Fruit fly (Drosophila melanogaster) whole organism, embryonic: ENCODE results near the gene Vav.
A peak's percentile ranks its signal among the peaks of the same experiment; 100 is the strongest.

ENCODE experiments used
- BtbVII ChIP-seq: fragments of 200-800 bp; sonication (Bioruptor generic); optimal IDR thresholded peaks from 3 replicates; lab custom pipeline; 2017; ENCODE audit warnings: missing biosample characterization, mild to moderate bottlenecking, missing genetic modification characterization
- CG10565 ChIP-seq: fragments of 200-800 bp; sonication (Bioruptor generic); optimal IDR thresholded peaks from 3 replicates; lab custom pipeline; 2016; ENCODE audit warnings: missing biosample characterization, mild to moderate bottlenecking, missing genetic modification characterization
- CG14710 ChIP-seq: fragments of 200-800 bp; sonication (Bioruptor generic); optimal IDR thresholded peaks from 3 replicates; lab custom pipeline; 2019; ENCODE audit warnings: missing biosample characterization, mild to moderate bottlenecking, missing genetic modification characterization, moderate library complexity
- CG15073 ChIP-seq: fragments of 200-800 bp; sonication (Bioruptor generic); optimal IDR thresholded peaks from 2 replicates; lab custom pipeline; 2016; ENCODE audit warnings: missing biosample characterization, missing genetic modification characterization
- CG16813 ChIP-seq: fragments of 200-800 bp; sonication (Bioruptor generic); IDR thresholded peaks from 3 replicates; pipeline ENCODE4 v1.3.6; 2022; ENCODE audit warnings: missing biosample characterization, missing genetic modification characterization; ENCODE audit not compliant: partially characterized antibody
- CG2889 ChIP-seq: fragments of 200-800 bp; sonication (Bioruptor generic); IDR thresholded peaks from 3 replicates; pipeline ENCODE4 v1.3.6; 2022; ENCODE audit warnings: missing biosample characterization, missing genetic modification characterization
- CG3163 ChIP-seq: fragments of 200-800 bp; sonication (Bioruptor generic); optimal IDR thresholded peaks from 3 replicates; lab custom pipeline; 2016; ENCODE audit warnings: missing biosample characterization, missing genetic modification characterization
- CG43689 ChIP-seq: fragments of 200-800 bp; sonication (Bioruptor generic); IDR thresholded peaks from 2 replicates; pipeline ENCODE4 v1.3.6; 2022; ENCODE audit warnings: missing biosample characterization, missing genetic modification characterization
- CG5245 ChIP-seq: fragments of 200-800 bp; sonication (Bioruptor generic); optimal IDR thresholded peaks from 3 replicates; lab custom pipeline; 2016; ENCODE audit warnings: missing biosample characterization, missing genetic modification characterization
- CG6765 ChIP-seq: fragments of 200-800 bp; sonication (Bioruptor generic); optimal IDR thresholded peaks from 3 replicates; lab custom pipeline; 2017; ENCODE audit warnings: missing biosample characterization, mild to moderate bottlenecking, missing genetic modification characterization
- CG8388 ChIP-seq: fragments of 200-800 bp; sonication (Bioruptor generic); optimal IDR thresholded peaks from 2 replicates; lab custom pipeline; 2019; ENCODE audit warnings: missing biosample characterization, mild to moderate bottlenecking, missing genetic modification characterization, moderate library complexity
- CG9437 ChIP-seq: fragments of 200-800 bp; sonication (Bioruptor generic); optimal IDR thresholded peaks from 2 replicates; lab custom pipeline; 2018; ENCODE audit warnings: missing biosample characterization, mild to moderate bottlenecking, missing genetic modification characterization
- Chrac-16 ChIP-seq: fragments of 200-800 bp; sonication (Bioruptor generic); optimal IDR thresholded peaks from 3 replicates; lab custom pipeline; 2016; ENCODE audit warnings: missing biosample characterization, missing genetic modification characterization
- D ChIP-seq, 2 experiments: fragments of 200-800 bp in 1 of 2; fragments of >200 bp in 1 of 2; sonication (Bioruptor generic) in 1 of 2; optimal IDR thresholded peaks; 2 replicates in 1 of 2; 3 replicates in 1 of 2; lab custom pipeline; 2017; ENCODE audit warnings: mild to moderate bottlenecking in 1 of 2, missing biosample characterization in 1 of 2, missing genetic modification characterization in 1 of 2, missing genetic modification reagents in 1 of 2
- D19B ChIP-seq: fragments of 200-800 bp; sonication (Bioruptor generic); optimal IDR thresholded peaks from 2 replicates; lab custom pipeline; 2017; ENCODE audit warnings: missing biosample characterization, mild to moderate bottlenecking, missing genetic modification characterization
- Doc2 ChIP-seq: fragments of 200-800 bp; sonication (Bioruptor generic); IDR thresholded peaks from 2 replicates; pipeline ENCODE4 v1.3.6; 2022; ENCODE audit warnings: missing biosample characterization, missing genetic modification characterization
- E2f2 ChIP-seq: fragments of 200-800 bp; sonication (Bioruptor generic); IDR thresholded peaks from 2 replicates; pipeline ENCODE4 v1.3.6; 2022; ENCODE audit warnings: missing biosample characterization, missing genetic modification characterization
- Elba2 ChIP-seq: fragments of 200-800 bp; sonication (Bioruptor generic); optimal IDR thresholded peaks from 3 replicates; lab custom pipeline; 2016; ENCODE audit warnings: missing biosample characterization, missing genetic modification characterization
- Fer1 ChIP-seq: fragments of 200-800 bp; sonication (Bioruptor generic); optimal IDR thresholded peaks from 2 replicates; lab custom pipeline; 2017; ENCODE audit warnings: missing biosample characterization, mild to moderate bottlenecking, missing genetic modification characterization
- Gsc ChIP-seq: fragments of 200-800 bp; sonication (Bioruptor generic); IDR thresholded peaks from 2 replicates; pipeline ENCODE4 v1.3.6; 2022; ENCODE audit warnings: missing biosample characterization, missing genetic modification characterization
- Hand ChIP-seq: fragments of 200-800 bp; sonication (Bioruptor generic); optimal IDR thresholded peaks from 2 replicates; lab custom pipeline; 2017; ENCODE audit warnings: mild to moderate bottlenecking, missing biosample characterization, missing genetic modification reagents, missing genetic modification characterization
- Jarid2 ChIP-seq: fragments of 200-800 bp; sonication (Bioruptor generic); optimal IDR thresholded peaks from 3 replicates; lab custom pipeline; 2017; ENCODE audit warnings: mild to moderate bottlenecking, missing biosample characterization, missing genetic modification reagents, missing genetic modification characterization
- Mrtf ChIP-seq: fragments of 200-800 bp; sonication (Bioruptor generic); IDR thresholded peaks from 3 replicates; pipeline ENCODE4 v1.3.6; 2022; ENCODE audit warnings: missing biosample characterization, missing genetic modification characterization
- Ptx1 ChIP-seq: fragments of 200-800 bp; sonication (Bioruptor generic); IDR thresholded peaks from 2 replicates; pipeline ENCODE4 v1.3.6; 2022; ENCODE audit warnings: missing biosample characterization, missing genetic modification characterization
- Rx ChIP-seq: fragments of 200-800 bp; sonication (Bioruptor generic); IDR thresholded peaks from 2 replicates; pipeline ENCODE4 v1.3.6; 2022; ENCODE audit warnings: missing biosample characterization, missing genetic modification characterization
- Trl ChIP-seq, 3 experiments: fragments of >200 bp in 2 of 3; fragments of 200-800 bp in 1 of 3; sonication (Bioruptor generic) in 1 of 3; optimal IDR thresholded peaks; 2 replicates in 1 of 3; 3 replicates in 2 of 3; lab custom pipeline; 2016 to 2017; ENCODE audit warnings: missing biosample characterization in 1 of 3, missing genetic modification characterization in 1 of 3
- Usf ChIP-seq: fragments of 200-800 bp; sonication (Bioruptor generic); optimal IDR thresholded peaks from 2 replicates; lab custom pipeline; 2017; ENCODE audit warnings: missing genotype, missing biosample characterization, missing genetic modification characterization
- Vsx1 ChIP-seq: fragments of 200-800 bp; sonication (Bioruptor generic); optimal IDR thresholded peaks from 2 replicates; lab custom pipeline; 2017; ENCODE audit warnings: missing biosample characterization, mild to moderate bottlenecking, missing genetic modification characterization, missing genetic modification reagents
- ab ChIP-seq: fragments of 200-800 bp; sonication (Bioruptor generic); optimal IDR thresholded peaks from 2 replicates; lab custom pipeline; 2016; ENCODE audit warnings: missing biosample characterization, missing genetic modification characterization
- ac ChIP-seq: fragments of 200-800 bp; sonication (Bioruptor generic); optimal IDR thresholded peaks from 3 replicates; lab custom pipeline; 2017; ENCODE audit warnings: missing biosample characterization, mild to moderate bottlenecking, missing genetic modification characterization
- bbx ChIP-seq: fragments of 200-800 bp; sonication (Bioruptor generic); IDR thresholded peaks from 2 replicates; pipeline ENCODE4 v1.3.6; 2022; ENCODE audit warnings: missing biosample characterization, missing genetic modification characterization; ENCODE audit not compliant: partially characterized antibody
- danr ChIP-seq: fragments of 200-800 bp; sonication (Bioruptor generic); IDR thresholded peaks from 2 replicates; pipeline ENCODE4 v1.3.6; 2022; ENCODE audit warnings: missing biosample characterization, missing genetic modification characterization
- dysf ChIP-seq: fragments of 200-800 bp; sonication (Bioruptor generic); IDR thresholded peaks from 3 replicates; pipeline ENCODE4 v1.3.6; 2022; ENCODE audit warnings: missing biosample characterization, missing genetic modification characterization
- ems ChIP-seq: fragments of 200-800 bp; sonication (Bioruptor generic); optimal IDR thresholded peaks from 3 replicates; lab custom pipeline; 2016; ENCODE audit warnings: missing biosample characterization, missing genetic modification characterization
- esg ChIP-seq: fragments of 200-800 bp; sonication (Bioruptor generic); conservative IDR thresholded peaks from 2 replicates; pipeline ENCODE4 v1.3.6; 2022; ENCODE audit warnings: missing biosample characterization, missing genetic modification characterization
- fd102C ChIP-seq: fragments of 200-800 bp; sonication (Bioruptor generic); optimal IDR thresholded peaks from 2 replicates; lab custom pipeline; 2018; ENCODE audit warnings: missing biosample characterization, mild to moderate bottlenecking, missing genetic modification characterization, moderate library complexity
- hth ChIP-seq: fragments of >200 bp; optimal IDR thresholded peaks from 2 replicates; lab custom pipeline; 2017; ENCODE audit warnings: inconsistent platforms
- lilli ChIP-seq: fragments of 200-800 bp; sonication (Bioruptor generic); optimal IDR thresholded peaks from 3 replicates; lab custom pipeline; 2016; ENCODE audit warnings: missing biosample characterization, missing genetic modification characterization
- pfk ChIP-seq: fragments of 200-800 bp; sonication (Bioruptor generic); optimal IDR thresholded peaks from 2 replicates; lab custom pipeline; 2018; ENCODE audit warnings: missing biosample characterization, mild to moderate bottlenecking, missing genetic modification characterization, moderate library complexity
- sc ChIP-seq, 3 experiments: fragments of >200 bp in 2 of 3; fragments of 200-800 bp in 1 of 3; sonication (Bioruptor generic) in 1 of 3; optimal IDR thresholded peaks; 2 replicates in 2 of 3; 3 replicates in 1 of 3; lab custom pipeline; 2017; ENCODE audit warnings: mild to moderate bottlenecking in 1 of 3, missing biosample characterization in 1 of 3, missing genetic modification characterization in 1 of 3, missing genetic modification reagents in 1 of 3
- shn ChIP-seq: fragments of 200-800 bp; sonication (Bioruptor generic); optimal IDR thresholded peaks from 3 replicates; lab custom pipeline; 2016; ENCODE audit warnings: missing biosample characterization, missing genetic modification characterization
- sim ChIP-seq: fragments of 200-800 bp; sonication (Bioruptor generic); IDR thresholded peaks from 2 replicates; pipeline ENCODE4 v1.3.6; 2022; ENCODE audit warnings: missing biosample characterization, missing genetic modification characterization
- slou ChIP-seq: fragments of 200-800 bp; sonication (Bioruptor generic); optimal IDR thresholded peaks from 3 replicates; lab custom pipeline; 2016; ENCODE audit warnings: missing biosample characterization, missing genetic modification characterization
- ssp ChIP-seq: fragments of 200-800 bp; sonication (Bioruptor generic); IDR thresholded peaks from 2 replicates; pipeline ENCODE4 v1.3.6; 2022; ENCODE audit warnings: missing biosample characterization, missing genetic modification characterization
- trem ChIP-seq: fragments of 200-800 bp; optimal IDR thresholded peaks from 3 replicates; lab custom pipeline; 2019; ENCODE audit warnings: missing biosample characterization, mild to moderate bottlenecking, missing genetic modification characterization, moderate library complexity
- unpg ChIP-seq: fragments of 200-800 bp; sonication (Bioruptor generic); optimal IDR thresholded peaks from 3 replicates; lab custom pipeline; 2018; ENCODE audit warnings: missing biosample characterization, mild to moderate bottlenecking, missing genetic modification characterization, moderate library complexity
- vfl ChIP-seq: fragments of 200-800 bp; sonication (Bioruptor generic); optimal IDR thresholded peaks from 2 replicates; lab custom pipeline; 2016; ENCODE audit warnings: missing biosample characterization, missing genetic modification characterization
- zen ChIP-seq: fragments of 200-800 bp; sonication (Bioruptor generic); optimal IDR thresholded peaks from 3 replicates; lab custom pipeline; 2018; ENCODE audit warnings: missing biosample characterization, mild to moderate bottlenecking, missing genetic modification characterization, moderate library complexity
- zen2 ChIP-seq: fragments of 200-800 bp; sonication (Bioruptor generic); IDR thresholded peaks from 3 replicates; pipeline ENCODE4 v1.3.6; 2022; ENCODE audit warnings: missing biosample characterization, missing genetic modification characterization; ENCODE audit not compliant: partially characterized antibody

The Vav gene

DNA sequence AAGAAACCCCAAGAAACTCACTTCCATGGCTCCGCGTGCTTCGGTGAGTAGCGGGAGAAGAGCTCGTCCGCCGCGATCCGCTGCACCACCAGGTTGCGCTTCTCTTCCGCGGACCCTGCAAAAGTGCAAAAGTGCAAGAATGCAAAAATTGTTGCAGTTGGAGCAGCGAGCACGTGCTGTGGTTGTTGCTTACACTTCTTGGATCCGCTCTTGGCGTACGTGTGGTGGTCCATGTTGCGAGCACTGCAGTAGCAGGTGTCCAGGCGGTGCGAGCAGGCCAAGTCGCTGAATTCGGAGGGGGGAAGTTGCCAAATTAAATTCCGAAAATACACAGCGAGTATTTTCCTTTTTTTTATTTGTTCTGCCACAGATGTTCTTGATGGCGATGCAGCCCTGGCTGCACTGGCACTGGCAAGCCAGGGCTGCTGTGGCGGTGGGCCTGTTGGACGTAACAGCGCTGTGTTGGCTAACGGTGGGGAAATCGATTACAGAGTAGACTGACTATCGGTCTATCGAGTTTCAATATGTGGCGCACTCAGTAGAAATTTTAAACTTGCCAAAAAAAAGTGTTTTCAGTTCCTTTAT is 7.0 kb downstream of the Vav start, which contains the start of gene CG8010 (continued):
- no peak for TF ChIP-seq pfk (GFP tag; lab: Kevin White, UChicago)
- TF ChIP-seq BtbVII, result no peak
- no peak for TF ChIP-seq Mrtf (GFP tag; lab: Robert Waterston, UW)
- TF ChIP-seq E2f2 (GFP tag; lab: Robert Waterston, UW), result peak; percentile 92
- no peak for TF ChIP-seq Rx
- no peak for TF ChIP-seq ssp (GFP tag; lab: Robert Waterston, UW)
- TF ChIP-seq CG10565 (GFP tag; lab: Kevin White, UChicago), result no peak
- no peak for TF ChIP-seq zen (tag; lab: Kevin White, UChicago)
- no peak for TF ChIP-seq slou
- no peak for TF ChIP-seq Jarid2 (GFP tag; lab: Kevin White, UChicago)
- no peak for TF ChIP-seq CG6765 (GFP tag; lab: Kevin White, UChicago)
- no peak for TF ChIP-seq hth (lab: Kevin White, UChicago)
- no peak for TF ChIP-seq fd102C (GFP tag; lab: Kevin White, UChicago)
- TF ChIP-seq bbx (GFP tag; lab: Robert Waterston, UW), result peak; percentile 63
- TF ChIP-seq sc (optimal IDR thresholded peaks at IDR 0.05; lab: Kevin White, UChicago), result no peak
- TF ChIP-seq sc (GFP tag; optimal IDR thresholded peaks at IDR 0.05; lab: Kevin White, UChicago), result no peak
- no peak for TF ChIP-seq shn (GFP tag; lab: Kevin White, UChicago)
- TF ChIP-seq ems, result peak; percentile 68
- TF ChIP-seq D19B (GFP tag; lab: Kevin White, UChicago), result no peak
- no peak for TF ChIP-seq CG9437 (GFP tag; lab: Kevin White, UChicago)
- no peak for TF ChIP-seq CG15073
- TF ChIP-seq CG16813 (GFP tag; lab: Robert Waterston, UW), result peak; percentile 38; the same call in 1 of the 3 replicates
- no peak for TF ChIP-seq unpg (GFP tag; lab: Kevin White, UChicago)
- TF ChIP-seq Ptx1, result peak; percentile 33; the same call in 1 of the 2 replicates
- no peak for TF ChIP-seq dysf (GFP tag; lab: Robert Waterston, UW)
- TF ChIP-seq CG2889, result no peak
- TF ChIP-seq Doc2 (GFP tag; lab: Robert Waterston, UW), result no peak
- TF ChIP-seq danr (GFP tag; lab: Robert Waterston, UW), result no peak
- peak; percentile 41 for TF ChIP-seq lilli
- TF ChIP-seq D (optimal IDR thresholded peaks at IDR 0.05; lab: Kevin White, UChicago), result no peak
- TF ChIP-seq D (GFP tag; optimal IDR thresholded peaks at IDR 0.05; lab: Kevin White, UChicago), result no peak
- TF ChIP-seq trem (tag; lab: Kevin White, UChicago), result peak; percentile 30
- TF ChIP-seq CG3163 (GFP tag; lab: Kevin White, UChicago), result peak; percentile 19
- no peak for TF ChIP-seq Vsx1 (GFP tag; lab: Kevin White, UChicago)
- TF ChIP-seq CG43689 (GFP tag; lab: Robert Waterston, UW), result no peak
- TF ChIP-seq CG8388 (GFP tag; lab: Kevin White, UChicago), result no peak
- TF ChIP-seq sim (GFP tag; lab: Robert Waterston, UW), result no peak
- no peak for TF ChIP-seq CG5245 (GFP tag; lab: Kevin White, UChicago)
- TF ChIP-seq Gsc, result no peak
- peak; percentile 13 for TF ChIP-seq vfl (GFP tag; lab: Kevin White, UChicago)
- peak; percentile 45 for TF ChIP-seq CG14710
- TF ChIP-seq Elba2 (GFP tag; lab: Kevin White, UChicago), result no peak
- TF ChIP-seq ac (GFP tag; lab: Kevin White, UChicago), result no peak
- TF ChIP-seq Chrac-16 (GFP tag; lab: Kevin White, UChicago), result no peak
- TF ChIP-seq ab (GFP tag; lab: Kevin White, UChicago), result no peak
- no peak for TF ChIP-seq Usf (GFP tag; lab: Kevin White, UChicago)
- TF ChIP-seq Trl (optimal IDR thresholded peaks at IDR 0.05; lab: Kevin White, UChicago), result no peak
- peak; percentile 9 for TF ChIP-seq Trl (GFP tag; optimal IDR thresholded peaks at IDR 0.05; lab: Kevin White, UChicago)
- TF ChIP-seq zen2 (GFP tag; lab: Robert Waterston, UW), result no peak
- TF ChIP-seq esg (GFP tag; lab: Robert Waterston, UW), result no peak
- no peak for TF ChIP-seq Hand
- TF ChIP-seq Fer1 (GFP tag; lab: Kevin White, UChicago), result peak; percentile 65
